In the genomic region with DNA sequence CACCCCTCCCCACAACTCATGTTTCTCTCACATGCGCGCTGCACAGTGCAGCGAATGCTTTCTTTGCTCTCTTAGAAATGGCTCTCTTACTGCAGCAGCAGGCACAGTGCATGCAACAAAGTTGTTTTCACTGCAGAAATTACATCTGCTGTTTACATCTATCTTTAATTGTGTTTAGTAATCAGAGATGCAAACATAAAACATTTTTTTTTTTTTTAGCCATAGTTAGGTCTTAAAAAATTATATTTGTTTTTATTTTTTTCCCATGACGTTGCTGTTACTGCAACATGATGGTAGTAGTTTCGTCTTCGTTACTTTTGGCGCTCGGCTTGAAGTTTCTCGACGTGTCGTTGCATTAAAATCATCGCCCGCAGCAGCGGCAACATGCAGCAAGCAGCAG, we compare ENCODE assay signal across 1 fruit fly cellular context.
TF ChIP-seq lines count a peak whose summit lies in the region.

No protein-coding gene starts in this region.

TF ChIP-seq in whole organism, prepupa, 60 proteins besides CTCF, POLR2A, EP300 and RAD21 (continued from another document):
- peak; percentile 59 for TF ChIP-seq dsx (GFP tag; optimal IDR thresholded peaks at IDR 0.05; lab: Kevin White, UChicago; ENCODE audit: poor library complexity, severe bottlenecking)
- peak; percentile 59 for TF ChIP-seq Eip78C (GFP tag; lab: Kevin White, UChicago)
- TF ChIP-seq CG8319 (GFP tag; optimal IDR thresholded peaks at IDR 0.05; lab: Kevin White, UChicago), result no peak
- TF ChIP-seq CG6808 (GFP tag; optimal IDR thresholded peaks at IDR 0.05; lab: Kevin White, UChicago), result no peak
- TF ChIP-seq dac (GFP tag; optimal IDR thresholded peaks at IDR 0.05; lab: Kevin White, UChicago), result peak; percentile 20
- TF ChIP-seq Ets21C (GFP tag; optimal IDR thresholded peaks at IDR 0.05; lab: Kevin White, UChicago), result no peak
- TF ChIP-seq Hr4 (GFP tag; optimal IDR thresholded peaks at IDR 0.05; lab: Kevin White, UChicago), result peak; percentile 83
- TF ChIP-seq vri (GFP tag; optimal IDR thresholded peaks at IDR 0.05; lab: Kevin White, UChicago), result no peak
- peak; percentile 45 for TF ChIP-seq Lpt (GFP tag; optimal IDR thresholded peaks at IDR 0.05; lab: Kevin White, UChicago)
- TF ChIP-seq topi (GFP tag; optimal IDR thresholded peaks at IDR 0.05; lab: Kevin White, UChicago), result no peak
- TF ChIP-seq pdm3 (GFP tag; optimal IDR thresholded peaks at IDR 0.05; lab: Kevin White, UChicago), result peak; percentile 10
- TF ChIP-seq spab (GFP tag; optimal IDR thresholded peaks at IDR 0.05; lab: Kevin White, UChicago), result no peak
- TF ChIP-seq fd85E (GFP tag; optimal IDR thresholded peaks at IDR 0.05; lab: Kevin White, UChicago), result no peak
- TF ChIP-seq Sox15 (GFP tag; optimal IDR thresholded peaks at IDR 0.05; lab: Kevin White, UChicago), result no peak
- no peak for TF ChIP-seq CG11762 (GFP tag; optimal IDR thresholded peaks at IDR 0.05; lab: Kevin White, UChicago; ENCODE audit: insufficient read depth)
- no peak for TF ChIP-seq CG7368 (GFP tag; optimal IDR thresholded peaks at IDR 0.05; lab: Kevin White, UChicago)
- peak; percentile 34 for TF ChIP-seq Eip75B (GFP tag; optimal IDR thresholded peaks at IDR 0.05; lab: Kevin White, UChicago)
- no peak for TF ChIP-seq Eip93F (GFP tag; optimal IDR thresholded peaks at IDR 0.05; lab: Kevin White, UChicago)
- TF ChIP-seq Smox (GFP tag; optimal IDR thresholded peaks at IDR 0.05; lab: Kevin White, UChicago), result no peak
